Worm (Caenorhabditis elegans): ENCODE measurements around the gene Y82E9BL.12.

ce11 chrIII:1321561-1321960 is 12.6 kb downstream of the Y82E9BL.12 start, which contains the start of gene fbxa-15:
- TF ChIP-seq lin-13 (tag; optimal IDR thresholded peaks at IDR 0.05) (no peak), nhr-12 (tag; optimal IDR thresholded peaks at IDR 0.05) (no peak), unc-39 (tag; optimal IDR thresholded peaks at IDR 0.05) (no peak), nhr-76 (tag; optimal IDR thresholded peaks at IDR 0.05) (no peak), pha-4 (tag; optimal IDR thresholded peaks at IDR 0.05) (no peak), mls-2 (tag; optimal IDR thresholded peaks at IDR 0.05) (no peak)

All from whole organism, mixed stage, embryonic.